Worm (Caenorhabditis elegans) whole organism, L1 larva: ENCODE data around the gene glb-1.

Experiments used
- C04F5.9 ChIP-seq: sonication (generic microtip); optimal IDR thresholded peaks from 2 replicates; lab custom pipeline; 2016; ENCODE audit warnings: missing genetic modification characterization, missing compliant biosample characterization
- C16A3.4 ChIP-seq: fragments of 150-350 bp; optimal IDR thresholded peaks from 2 replicates; lab custom pipeline; 2014; ENCODE audit warnings: missing biosample characterization, missing genetic modification characterization
- C34B4.2 ChIP-seq: sonication (generic microtip); optimal IDR thresholded peaks from 2 replicates; lab custom pipeline; 2017; ENCODE audit warnings: mild to moderate bottlenecking, missing genetic modification characterization, missing compliant biosample characterization
- F16B12.6 ChIP-seq: fragments of 150-350 bp; optimal IDR thresholded peaks from 2 replicates; lab custom pipeline; 2014; ENCODE audit warnings: missing biosample characterization, missing genetic modification characterization
- aha-1 ChIP-seq: fragments of 150-350 bp; optimal IDR thresholded peaks from 2 replicates; lab custom pipeline; 2014; ENCODE audit warnings: missing biosample characterization, missing genetic modification characterization
- aly-2 ChIP-seq: fragments of 150-350 bp; optimal IDR thresholded peaks from 2 replicates; lab custom pipeline; 2014; ENCODE audit warnings: missing biosample characterization, missing genetic modification characterization
- ceh-63 ChIP-seq: fragments of 200-800 bp; sonication (Bioruptor generic); optimal IDR thresholded peaks from 2 replicates; lab custom pipeline; 2018; ENCODE audit warnings: mild to moderate bottlenecking, missing genetic modification characterization, missing compliant biosample characterization
- ceh-8 ChIP-seq: fragments of 200-800 bp; sonication (Bioruptor generic); optimal IDR thresholded peaks from 2 replicates; lab custom pipeline; 2018; ENCODE audit warnings: mild to moderate bottlenecking, missing genetic modification characterization, moderate library complexity, missing compliant biosample characterization
- ceh-82 ChIP-seq, 3 experiments: fragments of 150-350 bp in 1 of 3; sonication (generic microtip) in 2 of 3; optimal IDR thresholded peaks; 2 replicates each; lab custom pipeline; 2014 to 2017; ENCODE audit warnings: missing biosample characterization in 3 of 3, missing genetic modification characterization in 3 of 3
- dpl-1 ChIP-seq, 3 experiments: fragments of 150-350 bp in 2 of 3; sonication (generic microtip) in 1 of 3; optimal IDR thresholded peaks; 2 replicates each; lab custom pipeline; 2014 to 2017; ENCODE audit warnings: missing biosample characterization in 3 of 3, missing genetic modification characterization in 3 of 3, missing genetic modification reagents in 3 of 3
- dsc-1 ChIP-seq: sonication (generic microtip); optimal IDR thresholded peaks from 2 replicates; lab custom pipeline; 2016; ENCODE audit warnings: mild to moderate bottlenecking, missing genetic modification characterization, missing compliant biosample characterization
- efl-1 ChIP-seq, 4 experiments: fragments of 150-350 bp; optimal IDR thresholded peaks in 3 of 4; peaks in 1 of 4; 1 replicate in 1 of 4; 2 replicates in 3 of 4; lab custom pipeline; 2014; ENCODE audit warnings: missing biosample characterization in 2 of 4, missing genetic modification characterization in 2 of 4, missing genetic modification reagents in 2 of 4
- efl-3 ChIP-seq: fragments of 200-800 bp; sonication (Bioruptor generic); optimal IDR thresholded peaks from 2 replicates; lab custom pipeline; 2018; ENCODE audit warnings: mild to moderate bottlenecking, missing genetic modification characterization, missing compliant biosample characterization
- egl-13 ChIP-seq: sonication (generic microtip); optimal IDR thresholded peaks from 2 replicates; lab custom pipeline; 2016; ENCODE audit warnings: missing genotype, missing genetic modification reagents, missing genetic modification characterization, missing compliant biosample characterization
- elt-3 ChIP-seq, 6 experiments: fragments of 150-350 bp in 1 of 6; sonication (generic microtip); optimal IDR thresholded peaks; 2 replicates each; lab custom pipeline; 2017 to 2018; ENCODE audit warnings: missing biosample characterization in 6 of 6, missing genetic modification characterization in 6 of 6, inconsistent platforms in 1 of 6
- fkh-4 ChIP-seq: sonication (generic microtip); optimal IDR thresholded peaks from 2 replicates; lab custom pipeline; 2016; ENCODE audit warnings: missing compliant biosample characterization, missing genetic modification characterization, borderline replicate concordance
- fkh-8 ChIP-seq: sonication (generic microtip); optimal IDR thresholded peaks from 2 replicates; lab custom pipeline; 2016; ENCODE audit warnings: mild to moderate bottlenecking, missing genetic modification characterization, missing compliant biosample characterization
- fos-1 ChIP-seq: fragments of 150-350 bp; optimal IDR thresholded peaks from 2 replicates; lab custom pipeline; 2014; ENCODE audit warnings: missing biosample characterization, missing genetic modification characterization
- hlh-17 ChIP-seq: fragments of 200-800 bp; sonication (Bioruptor generic); optimal IDR thresholded peaks from 2 replicates; lab custom pipeline; 2018; ENCODE audit warnings: missing genetic modification characterization, mild to moderate bottlenecking, missing compliant biosample characterization, moderate library complexity, borderline replicate concordance
- irx-1 ChIP-seq: sonication (generic microtip); optimal IDR thresholded peaks from 2 replicates; lab custom pipeline; 2016; ENCODE audit warnings: missing genetic modification characterization, missing compliant biosample characterization
- isw-1 ChIP-seq: fragments of 200-800 bp; sonication (Bioruptor generic); IDR thresholded peaks from 2 replicates; pipeline ENCODE4 v1.3.6; 2022; ENCODE audit warnings: missing genetic modification characterization, missing compliant biosample characterization
- jun-1 ChIP-seq: fragments of 150-350 bp; optimal IDR thresholded peaks from 2 replicates; lab custom pipeline; 2014; ENCODE audit warnings: missing biosample characterization, missing genetic modification reagents, missing genetic modification characterization
- lin-14 ChIP-seq: fragments of 200-800 bp; sonication (Bioruptor generic); optimal IDR thresholded peaks from 2 replicates; lab custom pipeline; 2018; ENCODE audit warnings: mild to moderate bottlenecking, missing genetic modification characterization, moderate library complexity, missing compliant biosample characterization
- lin-15B ChIP-seq: fragments of 150-350 bp; sonication (generic microtip); optimal IDR thresholded peaks from 3 replicates; lab custom pipeline; 2014; ENCODE audit warnings: missing biosample characterization, missing genetic modification characterization
- lin-35 ChIP-seq, 2 experiments: fragments of 150-350 bp; optimal IDR thresholded peaks; 2 replicates each; lab custom pipeline; 2014; ENCODE audit warnings: missing biosample characterization in 2 of 2, missing genetic modification characterization in 2 of 2, missing genetic modification reagents in 2 of 2
- lir-3 ChIP-seq: sonication (generic microtip); optimal IDR thresholded peaks from 2 replicates; lab custom pipeline; 2016; ENCODE audit warnings: mild to moderate bottlenecking, missing genetic modification characterization, moderate library complexity, missing compliant biosample characterization; ENCODE audit not compliant: poor library complexity
- lsy-2 ChIP-seq, 2 experiments: fragments of 150-350 bp; optimal IDR thresholded peaks; 2 replicates each; lab custom pipeline; 2014; ENCODE audit warnings: missing biosample characterization in 2 of 2, missing genetic modification characterization in 2 of 2
- mep-1 ChIP-seq: fragments of 150-350 bp; optimal IDR thresholded peaks from 2 replicates; lab custom pipeline; 2014; ENCODE audit warnings: missing biosample characterization, missing genetic modification characterization
- nhr-11 ChIP-seq: fragments of 150-350 bp; optimal IDR thresholded peaks from 2 replicates; lab custom pipeline; 2014; ENCODE audit warnings: missing biosample characterization, missing genetic modification characterization
- nhr-19 ChIP-seq: fragments of 200-800 bp; sonication (Bioruptor generic); conservative IDR thresholded peaks from 2 replicates; pipeline ENCODE4 v1.3.6; 2022; ENCODE audit warnings: missing genetic modification characterization, missing compliant biosample characterization
- nhr-20 ChIP-seq: sonication (generic microtip); optimal IDR thresholded peaks from 2 replicates; lab custom pipeline; 2016; ENCODE audit warnings: mild to moderate bottlenecking, missing genetic modification characterization, missing compliant biosample characterization
- nhr-237 ChIP-seq: fragments of 150-350 bp; optimal IDR thresholded peaks from 2 replicates; lab custom pipeline; 2014; ENCODE audit warnings: missing biosample characterization, missing genetic modification characterization
- nhr-28 ChIP-seq: fragments of 150-350 bp; optimal IDR thresholded peaks from 2 replicates; lab custom pipeline; 2014; ENCODE audit warnings: missing biosample characterization, missing genetic modification characterization
- nhr-47 ChIP-seq: sonication (generic microtip); optimal IDR thresholded peaks from 2 replicates; lab custom pipeline; 2016; ENCODE audit warnings: mild to moderate bottlenecking, missing genetic modification characterization, moderate library complexity, missing compliant biosample characterization
- nhr-71 ChIP-seq: sonication (generic microtip); optimal IDR thresholded peaks from 2 replicates; lab custom pipeline; 2016; ENCODE audit warnings: mild to moderate bottlenecking, missing genetic modification characterization, moderate library complexity, missing compliant biosample characterization
- nhr-77 ChIP-seq: fragments of 150-350 bp; optimal IDR thresholded peaks from 2 replicates; lab custom pipeline; 2014; ENCODE audit warnings: missing biosample characterization, missing genetic modification characterization
- nhr-85 ChIP-seq: sonication (generic microtip); peaks from one replicate; lab custom pipeline; 2016; ENCODE audit warnings: missing genetic modification characterization, inconsistent platforms, missing compliant biosample characterization
- nhr-90 ChIP-seq: sonication (generic microtip); optimal IDR thresholded peaks from 2 replicates; lab custom pipeline; 2016; ENCODE audit warnings: mild to moderate bottlenecking, missing genetic modification characterization, missing compliant biosample characterization; ENCODE audit not compliant: poor library complexity
- pax-3 ChIP-seq: fragments of 200-800 bp; sonication (Bioruptor generic); optimal IDR thresholded peaks from 2 replicates; lab custom pipeline; 2018; ENCODE audit warnings: mild to moderate bottlenecking, missing genetic modification characterization, moderate library complexity, missing compliant biosample characterization
- skn-1 ChIP-seq: fragments of 150-350 bp; optimal IDR thresholded peaks from 2 replicates; lab custom pipeline; 2014; ENCODE audit warnings: missing biosample characterization, missing genetic modification characterization
- snpc-4 ChIP-seq: fragments of 150-350 bp; optimal IDR thresholded peaks from 2 replicates; lab custom pipeline; 2014; ENCODE audit warnings: missing biosample characterization, missing genetic modification characterization
- snu-23 ChIP-seq: sonication (generic microtip); optimal IDR thresholded peaks from 2 replicates; lab custom pipeline; 2016; ENCODE audit warnings: missing genetic modification characterization, missing compliant biosample characterization
- swsn-7 ChIP-seq: sonication (generic microtip); optimal IDR thresholded peaks from 2 replicates; lab custom pipeline; 2016; ENCODE audit warnings: missing genetic modification characterization, missing compliant biosample characterization
- tbx-2 ChIP-seq: sonication (generic microtip); optimal IDR thresholded peaks from 2 replicates; lab custom pipeline; 2016; ENCODE audit warnings: missing genetic modification characterization, missing compliant biosample characterization
- unc-86 ChIP-seq: sonication (generic microtip); optimal IDR thresholded peaks from 2 replicates; lab custom pipeline; 2016; ENCODE audit warnings: missing genetic modification characterization, missing compliant biosample characterization
- xbp-1 ChIP-seq: sonication (generic microtip); optimal IDR thresholded peaks from 2 replicates; lab custom pipeline; 2016; ENCODE audit warnings: missing genetic modification characterization, missing compliant biosample characterization
- ztf-11 ChIP-seq, 2 experiments: sonication (generic microtip); optimal IDR thresholded peaks; 2 replicates each; lab custom pipeline; 2016 to 2017; ENCODE audit warnings: missing genetic modification characterization in 2 of 2, missing biosample characterization in 1 of 2, missing compliant biosample characterization in 1 of 2

glb-1 gene

DNA sequence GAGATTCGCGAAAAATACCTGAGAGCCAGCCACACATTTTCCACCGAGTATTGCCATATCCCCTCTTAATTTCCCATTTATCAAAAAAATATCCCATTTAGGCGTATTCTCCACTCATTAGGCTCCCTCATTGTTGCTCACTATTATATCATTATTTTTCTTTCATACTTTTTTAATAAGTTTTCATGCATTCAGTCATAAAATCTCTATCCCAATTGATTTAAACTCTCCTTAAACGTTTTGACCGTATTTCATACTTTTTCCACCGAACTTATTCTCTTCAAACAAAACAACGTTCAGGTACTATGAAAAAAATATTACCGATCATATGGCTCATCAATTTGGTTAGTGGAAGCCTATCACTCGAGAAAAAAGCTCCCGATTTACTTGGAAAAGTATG lies 33.2 kb downstream of the glb-1 start, which contains the start of gene lnkn-1:
Gene lnkn-1 (plus strand): TSS at position 301 of the 400 bp plus-strand sequence.
- TF ChIP-seq nhr-85 (tag; lab: Kevin White, UChicago) = peak; percentile 18
- no peak for TF ChIP-seq efl-1 (optimal IDR thresholded peaks at IDR 0.05; lab: Kevin White, UChicago)
- no peak for TF ChIP-seq efl-1 (GFP tag; optimal IDR thresholded peaks at IDR 0.05 in 1 of 2; lab: Kevin White, UChicago)
- no peak for TF ChIP-seq aly-2 (tag; lab: Kevin White, UChicago)
- TF ChIP-seq, all 84 proteins: peak for 1

DNA sequence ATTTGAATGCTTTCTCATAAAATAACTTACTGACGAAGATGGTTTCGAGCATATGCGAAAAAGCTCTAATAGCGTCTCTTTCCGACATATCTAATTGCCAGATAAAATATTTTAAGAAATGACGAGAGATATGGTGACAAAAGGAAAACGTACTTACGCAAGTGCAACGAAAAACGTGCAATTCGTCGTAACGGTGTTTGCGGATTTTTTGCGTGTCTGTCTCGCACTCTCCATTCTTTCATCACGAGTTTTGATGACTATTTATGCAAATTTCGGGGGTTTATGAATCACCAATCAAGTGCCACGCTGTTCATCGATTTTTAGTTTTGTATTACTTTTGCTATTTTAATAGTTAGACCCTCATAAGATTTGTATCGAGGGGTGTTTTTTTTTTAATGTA lies 34.1 kb downstream of the glb-1 start, which contains the start of gene ZK637.14:
Gene ZK637.14 (minus strand): TSS at position 201 of the 400 bp plus-strand sequence.
- TF ChIP-seq efl-1 (optimal IDR thresholded peaks at IDR 0.05; lab: Kevin White, UChicago) = peak; percentile 62 to 63
- TF ChIP-seq efl-1 (GFP tag; optimal IDR thresholded peaks at IDR 0.05 in 1 of 2; lab: Kevin White, UChicago) = peak; percentile 66 to 96
- no peak for TF ChIP-seq ztf-11 (tag; optimal IDR thresholded peaks at IDR 0.05; lab: Kevin White, UChicago)
- no peak for TF ChIP-seq aly-2 (tag; lab: Kevin White, UChicago)
- no peak for TF ChIP-seq hlh-17 (GFP tag; lab: Kevin White, UChicago)
- TF ChIP-seq nhr-71 (tag; lab: Kevin White, UChicago) = peak; percentile 67
- TF ChIP-seq fos-1 (tag; lab: Kevin White, UChicago) = peak; percentile 25
- peak; percentile 30 for TF ChIP-seq egl-13 (tag; lab: Kevin White, UChicago)
- TF ChIP-seq lin-15B (tag; lab: Kevin White, UChicago) = no peak
- peak; percentile 87 for TF ChIP-seq mep-1 (tag; lab: Kevin White, UChicago)
- peak; percentile 51 for TF ChIP-seq nhr-19 (GFP tag; lab: Robert Waterston, UW)
- TF ChIP-seq aha-1 (tag; lab: Kevin White, UChicago) = no peak
- no peak for TF ChIP-seq snpc-4 (tag; lab: Kevin White, UChicago)
- TF ChIP-seq nhr-20 = peak; percentile 55
- TF ChIP-seq F16B12.6 (tag; lab: Kevin White, UChicago) = peak; percentile 91
- TF ChIP-seq lir-3 (tag; lab: Kevin White, UChicago) = peak; percentile 39
- TF ChIP-seq fkh-4 (tag; lab: Kevin White, UChicago) = no peak
- peak; percentile 41 for TF ChIP-seq C04F5.9 (tag; lab: Kevin White, UChicago)
- TF ChIP-seq pax-3 (tag; lab: Kevin White, UChicago) = peak; percentile 4
- TF ChIP-seq isw-1 (GFP tag; lab: Robert Waterston, UW) = peak; percentile 26
- peak; percentile 38 for TF ChIP-seq dsc-1 (tag; lab: Kevin White, UChicago)
- TF ChIP-seq ceh-63 (GFP tag; lab: Kevin White, UChicago) = no peak
- peak in 1 of 3 experiments; percentile 52 for TF ChIP-seq ceh-82 (tag; optimal IDR thresholded peaks at IDR 0.05; lab: Kevin White, UChicago)
- peak in 1 of 6 experiments; percentile 6 for TF ChIP-seq elt-3 (tag; optimal IDR thresholded peaks at IDR 0.05; lab: Kevin White, UChicago)
- TF ChIP-seq tbx-2 (tag; lab: Kevin White, UChicago) = peak; percentile 20
- TF ChIP-seq C16A3.4 (tag; lab: Kevin White, UChicago) = peak; percentile 38
- TF ChIP-seq snu-23 (GFP tag; lab: Kevin White, UChicago) = peak; percentile 76
- TF ChIP-seq nhr-90 (tag; lab: Kevin White, UChicago) = peak; percentile 1
- peak; percentile 33 for TF ChIP-seq xbp-1
- TF ChIP-seq lin-14 (GFP tag; lab: Kevin White, UChicago) = no peak
- TF ChIP-seq nhr-28 (tag; lab: Kevin White, UChicago) = no peak
- peak; percentile 48 for TF ChIP-seq jun-1 (tag; lab: Kevin White, UChicago)
- peak; percentile 1 for TF ChIP-seq irx-1 (tag; lab: Kevin White, UChicago)
- peak; percentile 60 for TF ChIP-seq fkh-8
- peak; percentile 3 for TF ChIP-seq ceh-8 (GFP tag; lab: Kevin White, UChicago)
- no peak for TF ChIP-seq efl-3 (GFP tag; lab: Kevin White, UChicago)
- TF ChIP-seq lin-35 (GFP tag; optimal IDR thresholded peaks at IDR 0.05; lab: Kevin White, UChicago) = peak; percentile 61 to 74
- peak; percentile 60 to 69 (median 60) for TF ChIP-seq dpl-1 (GFP tag; optimal IDR thresholded peaks at IDR 0.05; lab: Kevin White, UChicago)
- peak; percentile 56 for TF ChIP-seq nhr-47 (tag; lab: Kevin White, UChicago)
- no peak for TF ChIP-seq C34B4.2 (tag; lab: Kevin White, UChicago)
- peak; percentile 69 to 73 for TF ChIP-seq lsy-2 (tag; optimal IDR thresholded peaks at IDR 0.05; lab: Kevin White, UChicago)
- TF ChIP-seq skn-1 (tag; lab: Kevin White, UChicago) = peak; percentile 89
- TF ChIP-seq nhr-11 (tag; lab: Kevin White, UChicago) = no peak
- TF ChIP-seq swsn-7 (tag; lab: Kevin White, UChicago) = peak; percentile 55
- TF ChIP-seq nhr-77 (tag; lab: Kevin White, UChicago) = no peak
- TF ChIP-seq unc-86 (tag; lab: Kevin White, UChicago) = peak; percentile 32
- TF ChIP-seq nhr-237 (tag; lab: Kevin White, UChicago) = no peak
